Fruit fly (Drosophila melanogaster): ENCODE data around the gene png.

Gene png

DNA sequence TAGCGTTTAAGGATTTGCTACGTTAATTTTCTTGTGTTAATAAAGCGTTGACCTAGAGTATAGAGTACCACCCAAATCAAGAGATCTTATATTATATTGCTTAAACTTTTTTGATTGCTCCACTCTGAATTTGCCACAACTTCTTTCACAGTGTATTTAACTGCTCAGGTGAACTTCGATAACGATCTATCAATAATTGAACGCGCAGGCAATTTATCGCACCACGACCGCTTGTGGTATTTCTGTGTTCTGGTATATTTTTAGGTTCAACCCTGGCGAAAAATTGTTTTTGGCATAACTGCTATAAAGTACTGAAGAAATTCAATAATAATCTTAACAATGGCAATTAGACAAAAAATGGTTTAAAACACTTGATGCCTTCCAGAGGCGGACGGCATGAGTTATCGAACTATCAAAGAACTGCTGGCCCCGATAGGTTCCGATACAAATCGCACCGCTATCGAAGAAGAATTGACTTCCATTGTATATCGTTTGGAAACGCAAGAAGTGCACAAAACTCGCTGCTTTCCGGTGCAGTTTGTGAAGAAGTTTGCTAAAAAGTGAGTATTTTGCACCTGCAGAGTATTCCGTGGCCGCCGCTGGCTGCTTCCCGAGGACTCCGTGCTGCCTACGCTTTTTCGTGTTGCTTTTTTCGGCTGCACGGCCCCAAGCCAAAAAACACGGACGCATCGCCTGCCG, 12.9 kb upstream of the png start, which contains the start of gene ssx (continued):
- TF ChIP-seq Pdp1 (GFP tag; optimal IDR thresholded peaks at IDR 0.05) (peak; percentile 18 to 36), CG6272 (GFP tag; IDR thresholded peaks at IDR 0.05) (no peak), peb (GFP tag; IDR thresholded peaks at IDR 0.05) (no peak), Ets97D (GFP tag; optimal IDR thresholded peaks at IDR 0.05) (peak; percentile 31), phol (tag; optimal IDR thresholded peaks at IDR 0.05) (no peak), crc (GFP tag; optimal IDR thresholded peaks at IDR 0.05) (no peak), chif (GFP tag; optimal IDR thresholded peaks at IDR 0.05) (no peak), fru (optimal IDR thresholded peaks at IDR 0.05) (no peak), sqz (GFP tag; optimal IDR thresholded peaks at IDR 0.05) (no peak), CG10565 (GFP tag; optimal IDR thresholded peaks at IDR 0.05) (no peak), nmo (GFP tag; optimal IDR thresholded peaks at IDR 0.05) (peak; percentile 19), B-H1 (GFP tag; IDR thresholded peaks at IDR 0.05) (no peak; the same call in 2 of the 3 replicates), HLH4C (GFP tag; IDR thresholded peaks at IDR 0.05; ENCODE audit: partially characterized antibody) (peak; percentile 97), Sin3A (optimal IDR thresholded peaks at IDR 0.05) (peak; percentile 82), Hsf (GFP tag; optimal IDR thresholded peaks at IDR 0.05) (peak; percentile 52), CG9437 (GFP tag; optimal IDR thresholded peaks at IDR 0.05) (peak; percentile 1), ttk (GFP tag; IDR thresholded peaks at IDR 0.05) (peak; percentile 30; the same call in 1 of the 2 replicates), schlank (tag; optimal IDR thresholded peaks at IDR 0.05) (no peak), gem (tag; optimal IDR thresholded peaks at IDR 0.05) (no peak), pnt (GFP tag; optimal IDR thresholded peaks at IDR 0.05) (peak; percentile 32), Atf6 (GFP tag; IDR thresholded peaks at IDR 0.05) (peak; percentile 42; the same call in 1 of the 2 replicates), Mes4 (GFP tag; optimal IDR thresholded peaks at IDR 0.05) (peak; percentile 53), CG17612 (GFP tag; IDR thresholded peaks at IDR 0.05) (no peak), bbx (GFP tag; IDR thresholded peaks at IDR 0.05; ENCODE audit: partially characterized antibody) (peak; percentile 79), BtbVII (GFP tag; optimal IDR thresholded peaks at IDR 0.05) (no peak), Xbp1 (GFP tag; optimal IDR thresholded peaks at IDR 0.05) (peak; percentile 49), Oaz (GFP tag; IDR thresholded peaks at IDR 0.05) (no peak), CG11504 (tag; optimal IDR thresholded peaks at IDR 0.05) (no peak), CG4282 (GFP tag; optimal IDR thresholded peaks at IDR 0.05) (peak; percentile 2), TFAM (GFP tag; optimal IDR thresholded peaks at IDR 0.05) (no peak), ssp (GFP tag; IDR thresholded peaks at IDR 0.05) (no peak), cato (GFP tag; optimal IDR thresholded peaks at IDR 0.05; ENCODE audit: borderline replicate concordance) (no peak), esg (GFP tag; conservative IDR thresholded peaks at IDR 0.05) (no peak), CG31388 (GFP tag; optimal IDR thresholded peaks at IDR 0.05) (no peak), CG18476 (GFP tag; optimal IDR thresholded peaks at IDR 0.05) (no peak), otp (GFP tag; IDR thresholded peaks at IDR 0.05) (peak; percentile 50; the same call in 1 of the 3 replicates), mld (GFP tag; IDR thresholded peaks at IDR 0.05; ENCODE audit: partially characterized antibody) (peak; percentile 82), caup (GFP tag; optimal IDR thresholded peaks at IDR 0.05; ENCODE audit: severe bottlenecking) (no peak), slp2 (GFP tag; optimal IDR thresholded peaks at IDR 0.05) (peak; percentile 29), CG3726 (GFP tag; IDR thresholded peaks at IDR 0.05) (no peak), CG2889 (GFP tag; IDR thresholded peaks at IDR 0.05) (no peak), CG6654 (GFP tag; optimal IDR thresholded peaks at IDR 0.05) (no peak), CG11696 (GFP tag; IDR thresholded peaks at IDR 0.05) (no peak), CG32767 (GFP tag; IDR thresholded peaks at IDR 0.05) (0 out of 2 replicates have a peak, but pooled peaks have one; percentile 35), stwl (tag; optimal IDR thresholded peaks at IDR 0.05) (peak; percentile 82), sd (tag; optimal IDR thresholded peaks at IDR 0.05) (no peak), ac (GFP tag; optimal IDR thresholded peaks at IDR 0.05) (no peak), CG12071 (GFP tag; optimal IDR thresholded peaks at IDR 0.05) (no peak), dati (GFP tag; IDR thresholded peaks at IDR 0.05) (no peak), hkb (optimal IDR thresholded peaks at IDR 0.05) (no peak), hkb (GFP tag; IDR thresholded peaks at IDR 0.05) (peak; percentile 63)
